Fruit fly (Drosophila melanogaster) whole organism, wandering third instar larva: ENCODE measurements around the gene CG33285.

ENCODE experiments used
- Abd-B ChIP-seq: fragments of >200 bp; optimal IDR thresholded peaks from 2 replicates; lab custom pipeline; 2017; ENCODE audit warnings: missing biosample characterization, missing genetic modification characterization
- CG32264 ChIP-seq: fragments of 200-800 bp; sonication (Bioruptor generic); optimal IDR thresholded peaks from 2 replicates; lab custom pipeline; 2016; ENCODE audit warnings: missing biosample characterization, missing genetic modification characterization
- CG9705 ChIP-seq: fragments of 200-800 bp; sonication (Bioruptor generic); optimal IDR thresholded peaks from 2 replicates; lab custom pipeline; 2018; ENCODE audit warnings: missing biosample characterization, mild to moderate bottlenecking, missing genetic modification characterization
- Dfd ChIP-seq: fragments of >200 bp; optimal IDR thresholded peaks from 2 replicates; lab custom pipeline; 2017; ENCODE audit warnings: missing biosample characterization, missing genetic modification characterization
- Dif ChIP-seq: fragments of 200-275, 200-300 bp; sonication (Bioruptor generic); optimal IDR thresholded peaks from 2 replicates; lab custom pipeline; 2018; ENCODE audit warnings: missing biosample characterization, missing genetic modification characterization; ENCODE audit not compliant: partially characterized antibody
- GATAd ChIP-seq: sonication (Bioruptor generic); optimal IDR thresholded peaks from 2 replicates; lab custom pipeline; 2016; ENCODE audit warnings: missing biosample characterization, missing genetic modification characterization
- HLH106 ChIP-seq: fragments of 200-800 bp; optimal IDR thresholded peaks from 3 replicates; lab custom pipeline; 2019; ENCODE audit warnings: missing biosample characterization, mild to moderate bottlenecking, missing genetic modification characterization, moderate library complexity
- Hnf4 ChIP-seq: fragments of 200-800 bp; sonication (Bioruptor generic); optimal IDR thresholded peaks from 2 replicates; lab custom pipeline; 2016; ENCODE audit warnings: missing biosample characterization, mild to moderate bottlenecking, missing genetic modification characterization
- Hr78 ChIP-seq: fragments of >200 bp; optimal IDR thresholded peaks from 2 replicates; lab custom pipeline; 2017; ENCODE audit warnings: missing biosample characterization, missing genetic modification characterization
- Hr83 ChIP-seq: fragments of 200-300 bp; sonication (Bioruptor generic); optimal IDR thresholded peaks from 2 replicates; lab custom pipeline; 2016; ENCODE audit warnings: missing biosample characterization, mild to moderate bottlenecking, missing genetic modification characterization, moderate library complexity; ENCODE audit not compliant: poor library complexity, severe bottlenecking
- Jra ChIP-seq: sonication (Bioruptor generic); optimal IDR thresholded peaks from 2 replicates; lab custom pipeline; 2016; ENCODE audit warnings: missing biosample characterization, missing genetic modification characterization
- Mio ChIP-seq: sonication (Bioruptor generic); optimal IDR thresholded peaks from 2 replicates; lab custom pipeline; 2016; ENCODE audit warnings: missing biosample characterization, missing genetic modification characterization
- Myc ChIP-seq: fragments of >200 bp; optimal IDR thresholded peaks from 2 replicates; lab custom pipeline; 2017
- N ChIP-seq: fragments of >200 bp; optimal IDR thresholded peaks from 2 replicates; lab custom pipeline; 2018; ENCODE audit warnings: missing biosample characterization, missing external identifiers, missing genetic modification characterization
- OdsH ChIP-seq: fragments of 200-800 bp; sonication (Bioruptor generic); optimal IDR thresholded peaks from 2 replicates; lab custom pipeline; 2016; ENCODE audit warnings: missing biosample characterization, mild to moderate bottlenecking, missing genetic modification characterization
- Rel ChIP-seq, 2 experiments: fragments of 200-800 bp; sonication (Bioruptor generic) in 1 of 2; optimal IDR thresholded peaks; 2 replicates in 1 of 2; 3 replicates in 1 of 2; lab custom pipeline; 2016 to 2019; ENCODE audit warnings: mild to moderate bottlenecking in 2 of 2, missing biosample characterization in 2 of 2, missing genetic modification characterization in 2 of 2, moderate library complexity in 1 of 2
- Sp1 ChIP-seq: fragments of 200-800 bp; sonication (Bioruptor generic); optimal IDR thresholded peaks from 3 replicates; lab custom pipeline; 2019; ENCODE audit warnings: missing biosample characterization, mild to moderate bottlenecking, missing genetic modification characterization, moderate library complexity
- Vsx2 ChIP-seq: fragments of 200-300, 225-300 bp; sonication (Bioruptor generic); optimal IDR thresholded peaks from 2 replicates; lab custom pipeline; 2018; ENCODE audit warnings: missing biosample characterization, missing genetic modification characterization; ENCODE audit not compliant: partially characterized antibody
- br ChIP-seq: fragments of 200-800 bp; sonication (Bioruptor generic); optimal IDR thresholded peaks from 2 replicates; lab custom pipeline; 2016; ENCODE audit warnings: missing biosample characterization, missing genetic modification characterization
- brk ChIP-seq: fragments of 200-800 bp; sonication (Bioruptor generic); optimal IDR thresholded peaks from 2 replicates; lab custom pipeline; 2016; ENCODE audit warnings: missing biosample characterization, mild to moderate bottlenecking, missing genetic modification characterization
- dl ChIP-seq, 2 experiments: fragments of 175-275, 200-275 bp in 1 of 2; fragments of 200-275 bp in 1 of 2; sonication (Bioruptor generic); optimal IDR thresholded peaks; lab custom pipeline; 2018; ENCODE audit warnings: mild to moderate bottlenecking in 2 of 2, missing biosample characterization in 2 of 2, missing genetic modification characterization in 2 of 2, moderate library complexity in 2 of 2; ENCODE audit not compliant: partially characterized antibody in 2 of 2, insufficient read depth in 1 of 2
- dmrt93B ChIP-seq: fragments of 200-800 bp; sonication (Bioruptor generic); optimal IDR thresholded peaks from 2 replicates; lab custom pipeline; 2018; ENCODE audit warnings: missing biosample characterization, mild to moderate bottlenecking, missing genetic modification characterization
- dsf ChIP-seq: sonication (Bioruptor generic); optimal IDR thresholded peaks from 2 replicates; lab custom pipeline; 2016; ENCODE audit warnings: missing biosample characterization, missing genetic modification characterization, borderline replicate concordance
- ey ChIP-seq: fragments of 200-800 bp; sonication (Bioruptor generic); optimal IDR thresholded peaks from 2 replicates; lab custom pipeline; 2016; ENCODE audit warnings: missing biosample characterization, missing genetic modification characterization
- foxo ChIP-seq, 2 experiments: fragments of 200-800 bp; sonication (Bioruptor generic); optimal IDR thresholded peaks; 2 replicates in 1 of 2; 3 replicates in 1 of 2; lab custom pipeline; 2016 to 2017; ENCODE audit warnings: missing biosample characterization in 2 of 2, missing genetic modification characterization in 2 of 2
- fru ChIP-seq: fragments of 200-800 bp; sonication (Bioruptor generic); optimal IDR thresholded peaks from 3 replicates; lab custom pipeline; 2016; ENCODE audit warnings: missing biosample characterization, mild to moderate bottlenecking, missing genetic modification characterization
- h ChIP-seq: fragments of 200-800 bp; sonication (Bioruptor generic); optimal IDR thresholded peaks from 3 replicates; lab custom pipeline; 2016; ENCODE audit warnings: missing biosample characterization, mild to moderate bottlenecking, missing genetic modification characterization
- jim ChIP-seq: fragments of 175-275, 200-325 bp; sonication (Bioruptor generic); optimal IDR thresholded peaks from 2 replicates; lab custom pipeline; 2016; ENCODE audit warnings: missing biosample characterization, mild to moderate bottlenecking, missing genetic modification characterization
- lola ChIP-seq: fragments of >200 bp; optimal IDR thresholded peaks from 2 replicates; lab custom pipeline; 2017; ENCODE audit warnings: missing biosample characterization, missing genetic modification characterization
- pan ChIP-seq: fragments of >200 bp; optimal IDR thresholded peaks from 2 replicates; lab custom pipeline; 2017
- psq ChIP-seq: fragments of 200-800 bp; sonication (Bioruptor generic); optimal IDR thresholded peaks from 3 replicates; lab custom pipeline; 2017; ENCODE audit warnings: missing biosample characterization, mild to moderate bottlenecking, missing genetic modification characterization, moderate library complexity
- rgr ChIP-seq: fragments of 200-800 bp; sonication (Bioruptor generic); optimal IDR thresholded peaks from 3 replicates; lab custom pipeline; 2016; ENCODE audit warnings: missing biosample characterization, mild to moderate bottlenecking, missing genetic modification characterization
- sage ChIP-seq: fragments of 200-800 bp; sonication (Bioruptor generic); optimal IDR thresholded peaks from 2 replicates; lab custom pipeline; 2016; ENCODE audit warnings: missing biosample characterization, mild to moderate bottlenecking, missing genetic modification characterization
- sv ChIP-seq: fragments of 200-800 bp; sonication (Bioruptor generic); optimal IDR thresholded peaks from 3 replicates; lab custom pipeline; 2016; ENCODE audit warnings: missing biosample characterization, missing genetic modification characterization
- tai ChIP-seq: sonication (Bioruptor generic); optimal IDR thresholded peaks from 2 replicates; lab custom pipeline; 2016; ENCODE audit warnings: missing biosample characterization, missing genetic modification characterization
- usp ChIP-seq: fragments of >200 bp; optimal IDR thresholded peaks from 2 replicates; lab custom pipeline; 2017; ENCODE audit warnings: missing biosample characterization, missing genetic modification characterization
- woc ChIP-seq: sonication (Bioruptor generic); optimal IDR thresholded peaks from 2 replicates; lab custom pipeline; 2016; ENCODE audit warnings: missing biosample characterization, mild to moderate bottlenecking, missing genetic modification characterization

Gene CG33285

dm6 chr3L:21052191-21052951 lies 36.4 kb downstream of the CG33285 start:
- TF ChIP-seq sage, result no peak
- TF ChIP-seq HLH106 (tag; lab: Kevin White, UChicago), result no peak
- TF ChIP-seq lola (GFP tag; lab: Kevin White, UChicago), result no peak
- no peak for TF ChIP-seq CG32264 (GFP tag; lab: Kevin White, UChicago)
- no peak for TF ChIP-seq Abd-B
- TF ChIP-seq dl (GFP tag; optimal IDR thresholded peaks at IDR 0.05; lab: Kevin White, UChicago; ENCODE audit: insufficient read depth in 1 of 2, partially characterized antibody in 2 of 2), result no peak
- TF ChIP-seq Dfd, result peak; percentile 93
- no peak for TF ChIP-seq Rel (GFP tag; optimal IDR thresholded peaks at IDR 0.05; lab: Kevin White, UChicago)
- peak; percentile 22 for TF ChIP-seq Rel (tag; optimal IDR thresholded peaks at IDR 0.05; lab: Kevin White, UChicago)
- no peak for TF ChIP-seq ey (GFP tag; lab: Kevin White, UChicago)
- TF ChIP-seq N, result no peak
- no peak for TF ChIP-seq Vsx2
- TF ChIP-seq CG9705 (GFP tag; lab: Kevin White, UChicago), result no peak
- TF ChIP-seq brk (GFP tag; lab: Kevin White, UChicago), result no peak
- no peak for TF ChIP-seq h (GFP tag; lab: Kevin White, UChicago)
- TF ChIP-seq Mio (GFP tag; lab: Kevin White, UChicago), result no peak
- TF ChIP-seq jim (GFP tag; lab: Kevin White, UChicago), result no peak
- TF ChIP-seq rgr (GFP tag; lab: Kevin White, UChicago), result peak; percentile 24
- TF ChIP-seq Hr83 (GFP tag; lab: Kevin White, UChicago), result no peak
- no peak for TF ChIP-seq psq (GFP tag; lab: Kevin White, UChicago)
- no peak for TF ChIP-seq GATAd (GFP tag; lab: Kevin White, UChicago)
- TF ChIP-seq br (GFP tag; lab: Kevin White, UChicago), result no peak
- TF ChIP-seq OdsH (GFP tag; lab: Kevin White, UChicago), result no peak
- TF ChIP-seq Jra (GFP tag; lab: Kevin White, UChicago), result no peak
- no peak for TF ChIP-seq usp

DNA sequence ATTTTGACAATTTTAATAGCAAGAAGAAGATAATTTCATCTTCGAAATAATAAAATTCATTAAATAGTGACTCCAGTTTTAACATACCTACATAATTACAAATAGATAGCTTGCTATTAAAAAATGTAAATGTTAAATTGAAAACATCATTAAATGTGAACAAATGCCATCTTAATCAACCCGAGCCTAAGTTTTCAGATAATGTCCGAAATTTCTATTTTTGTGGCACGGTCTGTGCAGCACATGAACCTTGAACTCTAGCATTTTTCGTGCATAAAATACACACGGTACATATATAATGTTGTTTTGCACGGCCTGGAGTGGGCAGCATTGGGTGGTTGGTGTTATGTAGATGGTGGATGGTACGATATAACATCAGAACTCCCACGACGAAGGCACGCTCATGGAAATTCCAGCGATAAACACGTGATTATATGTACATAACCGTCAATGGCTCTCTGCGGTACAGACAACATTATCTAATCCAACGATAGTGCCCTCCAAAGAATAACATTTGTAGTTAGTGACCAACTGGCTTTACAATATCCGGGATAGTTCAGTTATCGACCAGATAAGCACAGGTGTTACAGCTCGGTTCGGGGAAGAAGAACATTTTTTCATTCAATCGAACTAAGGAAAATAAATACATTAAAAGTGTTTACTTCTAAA lies 38.6 kb downstream of the CG33285 start:
- TF ChIP-seq Dif (GFP tag; lab: Kevin White, UChicago), result no peak
- no peak for TF ChIP-seq Myc (lab: Kevin White, UChicago)
- no peak for TF ChIP-seq OdsH (GFP tag; lab: Kevin White, UChicago)
- no peak for TF ChIP-seq brk (GFP tag; lab: Kevin White, UChicago)
- no peak for TF ChIP-seq sage
- no peak for TF ChIP-seq Abd-B
- no peak for TF ChIP-seq Hr83 (GFP tag; lab: Kevin White, UChicago)
- no peak for TF ChIP-seq Rel (GFP tag; optimal IDR thresholded peaks at IDR 0.05; lab: Kevin White, UChicago)
- TF ChIP-seq Rel (tag; optimal IDR thresholded peaks at IDR 0.05; lab: Kevin White, UChicago), result no peak

DNA sequence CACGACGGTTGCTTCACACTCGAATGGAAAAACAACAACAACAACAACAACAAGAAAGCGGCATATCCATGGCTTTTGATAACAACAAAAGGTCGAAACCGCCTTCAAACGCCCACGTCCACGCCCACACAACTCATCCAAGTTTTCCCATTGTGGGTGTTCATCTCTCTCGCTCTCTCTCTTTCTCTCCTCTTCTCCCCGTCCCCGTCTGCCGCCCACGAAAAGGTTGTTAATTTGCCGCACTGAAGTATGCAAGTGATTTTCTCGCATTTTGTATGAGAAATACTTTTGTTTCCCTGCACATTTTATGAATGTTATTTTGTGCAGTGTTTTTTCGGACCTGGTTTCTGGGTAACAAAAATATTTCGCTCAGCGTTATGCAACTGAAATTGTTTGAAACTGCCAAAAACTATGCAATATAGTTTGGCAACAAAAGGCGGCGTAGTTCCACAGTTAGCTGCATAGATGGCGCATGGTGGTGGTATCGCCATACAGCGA lies 39.3 kb downstream of the CG33285 start:
- TF ChIP-seq lola (GFP tag; lab: Kevin White, UChicago) (peak; percentile 94), usp (no peak), N (peak; percentile 76), h (GFP tag; lab: Kevin White, UChicago) (peak; percentile 6), pan (lab: Kevin White, UChicago) (no peak), foxo (GFP tag; optimal IDR thresholded peaks at IDR 0.05; lab: Kevin White, UChicago) (peak in 1 of 2 experiments; percentile 25), rgr (GFP tag; lab: Kevin White, UChicago) (peak; percentile 32), Dfd (no peak), Sp1 (GFP tag; lab: Kevin White, UChicago) (no peak), psq (GFP tag; lab: Kevin White, UChicago) (peak; percentile 38), CG9705 (GFP tag; lab: Kevin White, UChicago) (no peak), dl (GFP tag; optimal IDR thresholded peaks at IDR 0.05; lab: Kevin White, UChicago; ENCODE audit: insufficient read depth in 1 of 2, partially characterized antibody in 2 of 2) (peak in 1 of 2 experiments; percentile 37), jim (GFP tag; lab: Kevin White, UChicago) (no peak), Mio (GFP tag; lab: Kevin White, UChicago) (no peak), HLH106 (tag; lab: Kevin White, UChicago) (peak; percentile 23), Hr78 (no peak), woc (GFP tag; lab: Kevin White, UChicago) (no peak), dsf (GFP tag; lab: Kevin White, UChicago) (no peak), Hr83 (GFP tag; lab: Kevin White, UChicago) (peak; percentile 3), CG32264 (GFP tag; lab: Kevin White, UChicago) (no peak), sage (no peak), Jra (GFP tag; lab: Kevin White, UChicago) (no peak), brk (GFP tag; lab: Kevin White, UChicago) (no peak), tai (no peak), sv (GFP tag; lab: Kevin White, UChicago) (no peak), OdsH (GFP tag; lab: Kevin White, UChicago) (peak; percentile 2), fru (GFP tag; lab: Kevin White, UChicago) (peak; percentile 26), Hnf4 (GFP tag; lab: Kevin White, UChicago) (no peak), Rel (GFP tag; optimal IDR thresholded peaks at IDR 0.05; lab: Kevin White, UChicago) (no peak), Rel (tag; optimal IDR thresholded peaks at IDR 0.05; lab: Kevin White, UChicago) (no peak), Abd-B (no peak), Myc (lab: Kevin White, UChicago) (peak; percentile 96), ey (GFP tag; lab: Kevin White, UChicago) (peak; percentile 38), GATAd (GFP tag; lab: Kevin White, UChicago) (no peak), Vsx2 (peak; percentile 86), dmrt93B (GFP tag; lab: Kevin White, UChicago) (no peak), Dif (GFP tag; lab: Kevin White, UChicago) (peak; percentile 52)
